8 worm cellular contexts compared by ENCODE assay signal in genomic region chrIV:13016820-13017219, ce11.
TF ChIP-seq lines count a peak whose summit lies in the region.

No protein-coding gene starts in this region.

TF ChIP-seq in whole organism, L1 larva, 84 proteins besides CTCF, POLR2A, EP300 and RAD21:
- no peak for TF ChIP-seq xbp-1 (tag; optimal IDR thresholded peaks at IDR 0.05; lab: Kevin White, UChicago)
- peak; percentile 74 for TF ChIP-seq lin-14 (GFP tag; optimal IDR thresholded peaks at IDR 0.05; lab: Kevin White, UChicago)
- TF ChIP-seq ces-1 (GFP tag; optimal IDR thresholded peaks at IDR 0.05; lab: Kevin White, UChicago) = peak; percentile 5
- peak; percentile 83 for TF ChIP-seq fkh-10 (GFP tag; optimal IDR thresholded peaks at IDR 0.05; lab: Kevin White, UChicago)
- no peak for TF ChIP-seq efl-1 (optimal IDR thresholded peaks at IDR 0.05; lab: Kevin White, UChicago)
- TF ChIP-seq efl-1 (GFP tag; optimal IDR thresholded peaks at IDR 0.05 in 1 of 2; lab: Kevin White, UChicago) = peak in 1 of 2 experiments; percentile 85

TF ChIP-seq in whole organism, L2 larva, 48 proteins besides CTCF, POLR2A, EP300 and RAD21:
- TF ChIP-seq zag-1 (tag; optimal IDR thresholded peaks at IDR 0.05; lab: Kevin White, UChicago) = peak; percentile 63
- TF ChIP-seq sem-4 (tag; optimal IDR thresholded peaks at IDR 0.05; lab: Kevin White, UChicago) = peak; percentile 34
- no peak for TF ChIP-seq nhr-11 (tag; optimal IDR thresholded peaks at IDR 0.05; lab: Kevin White, UChicago)

TF ChIP-seq in whole organism, L3 larva, 47 proteins besides CTCF, POLR2A, EP300 and RAD21:
- no peak for TF ChIP-seq snpc-4 (tag; optimal IDR thresholded peaks at IDR 0.05; lab: Kevin White, UChicago)
- no peak for TF ChIP-seq sea-2 (GFP tag; optimal IDR thresholded peaks at IDR 0.05; lab: Kevin White, UChicago)
- TF ChIP-seq fkh-10 (GFP tag; optimal IDR thresholded peaks at IDR 0.05; lab: Kevin White, UChicago) = peak; percentile 70
- peak; percentile 39 for TF ChIP-seq hmg-11 (tag; optimal IDR thresholded peaks at IDR 0.05; lab: Kevin White, UChicago)

TF ChIP-seq in whole organism, L4 larva, 104 proteins besides CTCF, POLR2A, EP300 and RAD21:
- TF ChIP-seq set-16 (GFP tag; IDR thresholded peaks at IDR 0.05; lab: Robert Waterston, UW) = peak; percentile 28; the same call in 1 of the 2 replicates
- no peak for TF ChIP-seq Y105C5A.15 (GFP tag; IDR thresholded peaks at IDR 0.05; lab: Robert Waterston, UW)
- TF ChIP-seq saeg-2 (GFP tag; IDR thresholded peaks at IDR 0.05; lab: Robert Waterston, UW) = no peak
- no peak for TF ChIP-seq vab-7 (GFP tag; IDR thresholded peaks at IDR 0.05; lab: Robert Waterston, UW)
- no peak for TF ChIP-seq arid-1 (GFP tag; conservative IDR thresholded peaks at IDR 0.05; lab: Robert Waterston, UW)
- peak; percentile 60 for TF ChIP-seq fkh-10 (GFP tag; optimal IDR thresholded peaks at IDR 0.05; lab: Kevin White, UChicago)
- TF ChIP-seq F37D6.2 (tag; optimal IDR thresholded peaks at IDR 0.05; lab: Kevin White, UChicago) = no peak
- no peak for TF ChIP-seq ama-1 (optimal IDR thresholded peaks at IDR 0.05; lab: Kevin White, UChicago)
- peak in 1 of 2 experiments; percentile 9 for TF ChIP-seq unc-62 (GFP tag; optimal IDR thresholded peaks at IDR 0.05 in 1 of 2; lab: Kevin White, UChicago)
- no peak for TF ChIP-seq unc-62 (tag; optimal IDR thresholded peaks at IDR 0.05; lab: Kevin White, UChicago)
- TF ChIP-seq ces-1 (GFP tag; optimal IDR thresholded peaks at IDR 0.05; lab: Kevin White, UChicago) = peak; percentile 64
- peak; percentile 57 for TF ChIP-seq ctbp-1 (GFP tag; IDR thresholded peaks at IDR 0.05; lab: Robert Waterston, UW)
- TF ChIP-seq lsy-2 (tag; optimal IDR thresholded peaks at IDR 0.05; lab: Kevin White, UChicago) = peak in 1 of 2 experiments; percentile 7

TF ChIP-seq in whole organism, late embryonic, 69 proteins besides CTCF, POLR2A, EP300 and RAD21:
- peak; percentile 16 for TF ChIP-seq sox-4 (tag; optimal IDR thresholded peaks at IDR 0.05; lab: Kevin White, UChicago)
- TF ChIP-seq F13H6.1 (tag; optimal IDR thresholded peaks at IDR 0.05; lab: Kevin White, UChicago) = no peak
- peak; percentile 82 for TF ChIP-seq unc-42 (tag; optimal IDR thresholded peaks at IDR 0.05; lab: Kevin White, UChicago)

TF ChIP-seq in whole organism, midembryonic, 9 proteins besides CTCF, POLR2A, EP300 and RAD21:
- TF ChIP-seq ztf-23 (GFP tag; IDR thresholded peaks at IDR 0.05; lab: Robert Waterston, UW) (0 out of 2 replicates have a peak, but pooled peaks have one; percentile 61), T22C8.4 (GFP tag; IDR thresholded peaks at IDR 0.05; lab: Robert Waterston, UW) (no peak)

TF ChIP-seq in whole organism, mixed stage, embryonic, 35 proteins besides CTCF, POLR2A, EP300 and RAD21:
- TF ChIP-seq sptf-1 (tag; optimal IDR thresholded peaks at IDR 0.05; lab: Kevin White, UChicago) (peak; percentile 36), ces-1 (GFP tag; optimal IDR thresholded peaks at IDR 0.05; lab: Kevin White, UChicago) (peak; percentile 76), elt-3 (tag; optimal IDR thresholded peaks at IDR 0.05; lab: Kevin White, UChicago) (no peak), unc-120 (tag; optimal IDR thresholded peaks at IDR 0.05; lab: Kevin White, UChicago; ENCODE audit: poor library complexity, severe bottlenecking) (peak; percentile 7), nhr-237 (tag; optimal IDR thresholded peaks at IDR 0.05; lab: Kevin White, UChicago) (no peak), M03D4.4 (tag; optimal IDR thresholded peaks at IDR 0.05; lab: Kevin White, UChicago) (peak; percentile 1), zip-8 (tag; optimal IDR thresholded peaks at IDR 0.05; lab: Kevin White, UChicago) (no peak)

TF ChIP-seq in whole organism, young adult, 124 proteins besides CTCF, POLR2A, EP300 and RAD21:
- TF ChIP-seq rcor-1 (GFP tag; IDR thresholded peaks at IDR 0.05; lab: Robert Waterston, UW) = no peak
- TF ChIP-seq ama-1 (optimal IDR thresholded peaks at IDR 0.05; lab: Kevin White, UChicago) = no peak
- no peak for TF ChIP-seq ama-1 (GFP tag; optimal IDR thresholded peaks at IDR 0.05; lab: Kevin White, UChicago)
- no peak for TF ChIP-seq nhr-27 (tag; optimal IDR thresholded peaks at IDR 0.05; lab: Kevin White, UChicago)
- peak; percentile 73 for TF ChIP-seq zfh-2 (GFP tag; conservative IDR thresholded peaks at IDR 0.05; lab: Robert Waterston, UW)
- 0 out of 2 replicates have a peak, but pooled peaks have one; percentile 8 for TF ChIP-seq egrh-3 (GFP tag; IDR thresholded peaks at IDR 0.05; lab: Robert Waterston, UW)
TF ChIP-seq in whole organism, young adult: peak in this region for 2.
